Worm (Caenorhabditis elegans) whole organism, L2 larva: ENCODE measurements around the gene angl-1.

Experiments used
- ZK546.5 ChIP-seq: sonication (generic microtip); optimal IDR thresholded peaks from 2 replicates; lab custom pipeline; 2017; ENCODE audit warnings: missing biosample characterization, missing genetic modification characterization
- snpc-4 ChIP-seq: fragments of 150-350 bp; optimal IDR thresholded peaks from 2 replicates; lab custom pipeline; 2014; ENCODE audit warnings: missing biosample characterization, missing genetic modification characterization
- zag-1 ChIP-seq: fragments of 150-350 bp; optimal IDR thresholded peaks from 2 replicates; lab custom pipeline; 2014; ENCODE audit warnings: missing biosample characterization, missing genetic modification characterization

ce11 chrV:2703299-2703698 lies 50.4 kb downstream of the angl-1 start:
- no peak for TF ChIP-seq zag-1 (tag; lab: Kevin White, UChicago)
- no peak for TF ChIP-seq snpc-4
- no peak for TF ChIP-seq ZK546.5 (tag; lab: Kevin White, UChicago)
